Worm (Caenorhabditis elegans) whole organism, L4/young adult: ENCODE data around the gene F44G3.7.

Source experiments
- W03F9.2 ChIP-seq: fragments of 150-350 bp; optimal IDR thresholded peaks from 2 replicates; lab custom pipeline; 2014; ENCODE audit warnings: missing biosample characterization, missing genetic modification characterization
- dao-5 ChIP-seq: sonication (generic microtip); optimal IDR thresholded peaks from 2 replicates; lab custom pipeline; 2016; ENCODE audit warnings: missing genotype, missing genetic modification characterization, moderate library complexity, missing compliant biosample characterization
- him-1 ChIP-seq: sonication (generic microtip); optimal IDR thresholded peaks from 2 replicates; lab custom pipeline; 2016; ENCODE audit warnings: missing genotype, missing genetic modification reagents, missing genetic modification characterization, missing compliant biosample characterization

F44G3.7 gene

ce11 chrV:16124739-16125138, 12.2 kb downstream of the F44G3.7 start, which contains the start of gene nhr-111:
nhr-111 (minus strand) TSS chrV:16124839.
- no peak for TF ChIP-seq W03F9.2
- TF ChIP-seq him-1 (tag; lab: Kevin White, UChicago), result no peak
- no peak for TF ChIP-seq dao-5 (tag; lab: Kevin White, UChicago)

ce11 chrV:16121451-16121850, 15.5 kb downstream of the F44G3.7 start:
- no peak for TF ChIP-seq him-1 (tag; lab: Kevin White, UChicago)
- no peak for TF ChIP-seq W03F9.2
- TF ChIP-seq dao-5 (tag; lab: Kevin White, UChicago), result no peak

- no peak for TF ChIP-seq him-1 (tag; lab: Kevin White, UChicago)
- no peak for TF ChIP-seq W03F9.2
- no peak for TF ChIP-seq dao-5 (tag; lab: Kevin White, UChicago)
These were observed 16.0 kb downstream of the F44G3.7 start, which contains the start of gene skr-3 for ce11 chrV:16120922-16121321. skr-3 (plus strand) TSS chrV:16121084.

ce11 chrV:16120499-16120898, 16.4 kb downstream of the F44G3.7 start:
- TF ChIP-seq dao-5 (tag; lab: Kevin White, UChicago), result no peak
- TF ChIP-seq him-1 (tag; lab: Kevin White, UChicago), result no peak
- TF ChIP-seq W03F9.2, result no peak

- TF ChIP-seq W03F9.2 (no peak), him-1 (tag; lab: Kevin White, UChicago) (no peak), dao-5 (tag; lab: Kevin White, UChicago) (no peak)
These were observed 18.3 kb downstream of the F44G3.7 start, which contains the start of gene str-103 for ce11 chrV:16118601-16119000. str-103 (minus strand) TSS chrV:16118701.

ce11 chrV:16115381-16115780, 21.6 kb downstream of the F44G3.7 start, which contains the start of gene str-25:
str-25 (plus strand) TSS chrV:16115681.
- no peak for TF ChIP-seq dao-5 (tag; lab: Kevin White, UChicago)

- no peak for TF ChIP-seq dao-5 (tag; lab: Kevin White, UChicago)
- TF ChIP-seq W03F9.2, result no peak
- no peak for TF ChIP-seq him-1 (tag; lab: Kevin White, UChicago)
These were observed 22.7 kb downstream of the F44G3.7 start, which contains the start of gene srxa-16 for ce11 chrV:16114237-16114636. srxa-16 (minus strand) TSS chrV:16114337.

ce11 chrV:16103594-16103993, 33.3 kb downstream of the F44G3.7 start, which contains the start of gene argk-1:
argk-1 (plus strand) TSS chrV:16103894.
- TF ChIP-seq W03F9.2, result no peak
- TF ChIP-seq him-1 (tag; lab: Kevin White, UChicago), result no peak
- no peak for TF ChIP-seq dao-5 (tag; lab: Kevin White, UChicago)

ce11 chrV:16100103-16100730, 36.7 kb downstream of the F44G3.7 start, which contains the start of gene cth-1:
cth-1 (plus strand) TSS chrV:16100680.
- TF ChIP-seq W03F9.2 (no peak), dao-5 (tag; lab: Kevin White, UChicago) (no peak), him-1 (tag; lab: Kevin White, UChicago) (no peak)

ce11 chrV:16099441-16099840, 37.5 kb downstream of the F44G3.7 start, which contains the start of gene str-7:
str-7 (minus strand) TSS chrV:16099541.
- TF ChIP-seq W03F9.2 (no peak), dao-5 (tag; lab: Kevin White, UChicago) (no peak), him-1 (tag; lab: Kevin White, UChicago) (no peak)

ce11 chrV:16094862-16095261, 42.1 kb downstream of the F44G3.7 start:
- TF ChIP-seq W03F9.2 (no peak), dao-5 (tag; lab: Kevin White, UChicago) (no peak)

ce11 chrV:16094284-16094683, 42.7 kb downstream of the F44G3.7 start, which contains the start of gene F22B8.7:
F22B8.7 (plus strand) TSS chrV:16094584.
- no peak for TF ChIP-seq dao-5 (tag; lab: Kevin White, UChicago)
- no peak for TF ChIP-seq W03F9.2
- TF ChIP-seq him-1 (tag; lab: Kevin White, UChicago), result no peak

- TF ChIP-seq him-1 (tag; lab: Kevin White, UChicago), result no peak
- TF ChIP-seq dao-5 (tag; lab: Kevin White, UChicago), result no peak
- TF ChIP-seq W03F9.2, result no peak
These were observed 46.3 kb downstream of the F44G3.7 start, which contains the start of gene F22B8.3 for ce11 chrV:16090685-16091084. F22B8.3 (plus strand) TSS chrV:16090985.
